Worm (Caenorhabditis elegans) whole organism, dauer: ENCODE measurements around the gene grsp-2.

ENCODE experiments used
- unc-62 ChIP-seq: sonication (generic microtip); optimal IDR thresholded peaks from 2 replicates; lab custom pipeline; 2017; ENCODE audit warnings: missing biosample characterization, missing genetic modification reagents, missing genetic modification characterization

The grsp-2 gene

DNA sequence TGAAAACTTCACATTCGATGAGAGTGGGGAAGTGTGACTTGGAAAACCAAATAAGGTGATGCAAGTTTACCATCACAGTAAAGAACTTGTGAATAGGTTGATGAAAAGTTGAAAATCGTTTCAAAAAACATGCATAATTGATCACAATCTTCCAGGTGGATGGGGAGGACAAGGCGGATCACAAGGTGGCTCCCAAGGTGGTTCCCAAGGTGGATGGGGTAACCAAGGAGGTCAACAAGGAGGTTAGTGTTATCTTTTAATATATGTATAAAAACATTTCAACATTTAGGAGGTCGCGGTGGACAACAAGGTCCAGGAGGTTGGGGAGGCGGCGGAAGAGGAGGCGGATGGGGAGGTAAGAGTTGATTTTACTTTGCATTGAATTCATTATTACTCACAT, 1.5 kb downstream of the grsp-2 start, which contains the start of gene T28C6.10:
Gene T28C6.10, plus strand, starts transcription at position 301 of the 400 bp plus-strand sequence.
- no peak for TF ChIP-seq unc-62

DNA sequence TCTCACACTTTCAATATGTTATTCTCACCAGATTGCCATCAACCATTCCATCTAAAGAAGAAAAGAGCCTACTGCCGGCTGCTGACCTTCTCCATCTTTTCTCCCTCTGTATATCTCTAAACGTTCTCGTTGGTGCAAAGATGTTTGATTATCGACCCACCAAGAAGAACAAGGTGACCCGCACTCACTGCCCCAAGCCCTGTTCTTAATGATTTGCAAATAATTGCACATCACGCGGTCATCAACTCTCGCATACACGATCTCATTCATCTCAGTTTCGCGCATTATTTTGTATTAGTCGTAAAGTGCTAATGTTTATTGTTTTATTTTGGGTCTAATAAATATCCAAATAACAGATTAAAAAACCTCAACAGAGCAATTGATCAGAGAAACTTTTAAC, 3.3 kb downstream of the grsp-2 start:
- no peak for TF ChIP-seq unc-62

DNA sequence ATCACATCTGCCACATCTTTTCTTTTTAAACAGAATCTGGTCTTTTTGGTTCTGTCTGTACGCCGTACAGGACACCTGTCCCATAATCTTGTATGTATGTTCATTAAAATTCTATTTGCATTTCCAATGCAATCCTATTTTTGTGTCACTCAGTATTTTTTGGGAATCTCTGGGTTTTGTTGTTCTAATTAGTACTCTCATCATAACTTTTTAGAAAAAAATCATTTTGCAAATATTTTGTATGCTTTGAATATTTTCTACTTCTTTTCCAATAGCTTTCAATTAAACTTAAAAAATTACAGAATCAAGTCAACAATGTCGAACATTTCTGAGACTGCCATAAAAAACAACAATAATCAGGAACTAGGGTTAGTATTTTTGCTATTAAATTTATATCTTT, 3.9 kb downstream of the grsp-2 start, which contains the start of gene T28C6.3:
Gene T28C6.3, plus strand, starts transcription at position 301 of the 400 bp plus-strand sequence.
- TF ChIP-seq unc-62: no peak

DNA sequence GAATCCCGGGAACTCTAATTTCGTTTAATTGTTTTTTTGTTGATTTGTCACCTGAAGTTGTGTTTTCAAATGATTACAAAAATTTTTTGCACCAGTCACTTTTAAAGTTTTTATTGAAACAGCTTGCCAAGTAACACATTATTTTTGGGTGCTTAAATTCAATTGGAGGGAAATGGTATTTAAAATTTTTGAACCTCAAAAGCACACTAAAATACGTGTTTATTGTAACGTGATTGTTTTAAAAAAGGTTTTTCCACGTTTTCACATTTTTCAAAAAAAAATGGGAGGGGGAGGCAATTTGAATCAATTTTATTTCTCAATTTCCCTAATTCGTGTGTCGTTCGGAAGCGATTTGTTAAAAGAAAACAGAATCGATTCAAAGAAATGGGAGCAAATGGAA, 5.0 kb downstream of the grsp-2 start, which contains the start of gene T28C6.5:
Gene T28C6.5, plus strand, starts transcription at position 301 of the 400 bp plus-strand sequence.
- TF ChIP-seq unc-62: no peak

DNA sequence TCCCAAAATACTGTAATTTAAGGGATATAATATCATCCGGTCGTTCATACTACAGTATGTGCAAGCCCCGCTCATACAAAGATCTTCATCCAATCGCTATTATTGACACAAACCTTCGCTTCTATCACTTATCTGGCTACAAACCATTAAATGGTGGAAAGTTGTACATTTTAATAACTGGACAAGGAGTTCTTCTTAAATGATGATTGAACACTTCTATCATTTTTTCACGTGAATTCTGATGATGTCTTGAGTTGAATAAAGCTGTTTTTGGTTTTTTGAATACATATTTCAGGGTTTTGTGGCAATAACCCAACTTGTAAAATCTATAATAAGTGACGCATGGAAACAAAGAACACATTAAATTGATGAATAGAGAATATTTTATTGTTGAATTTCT, 6.5 kb downstream of the grsp-2 start:
- no peak for TF ChIP-seq unc-62

DNA sequence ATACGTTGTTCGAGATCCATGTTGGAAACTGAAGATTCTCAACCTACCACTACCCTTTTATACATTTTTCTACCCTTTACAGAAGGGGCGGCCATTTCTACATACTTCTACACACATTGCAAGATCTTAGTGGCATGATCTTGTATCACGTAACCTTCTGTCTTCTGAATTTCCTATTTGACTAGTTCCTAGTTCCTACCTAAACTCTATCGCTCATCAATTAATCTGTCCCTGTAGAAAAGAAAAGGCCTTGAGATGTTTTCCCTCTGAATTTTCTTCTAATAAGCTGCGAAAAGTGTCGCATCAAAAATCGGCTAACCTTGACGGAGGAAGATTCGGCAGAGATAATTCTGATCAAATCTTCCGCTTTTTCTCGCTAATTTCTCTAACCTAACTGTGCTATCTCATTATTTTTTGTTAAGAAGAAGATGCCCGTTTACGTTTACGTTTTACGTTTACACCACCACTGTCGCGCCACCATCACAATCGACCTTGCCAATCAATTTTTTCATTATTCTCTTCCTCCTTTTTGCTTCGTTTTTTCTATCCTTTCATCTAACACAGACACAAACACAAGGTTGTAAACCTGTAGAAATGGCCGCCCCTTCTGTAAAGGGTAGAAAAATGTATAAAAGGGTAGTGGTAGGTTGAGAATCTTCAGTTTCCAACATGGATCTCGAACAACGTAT, 8.2 kb downstream of the grsp-2 start, which contains the start of the genes col-117 and col-3:
Gene col-117, minus strand, starts transcription at position 51 of the 689 bp plus-strand sequence.
Gene col-3, plus strand, starts transcription at position 639 of the 689 bp plus-strand sequence.
- no peak for TF ChIP-seq unc-62

DNA sequence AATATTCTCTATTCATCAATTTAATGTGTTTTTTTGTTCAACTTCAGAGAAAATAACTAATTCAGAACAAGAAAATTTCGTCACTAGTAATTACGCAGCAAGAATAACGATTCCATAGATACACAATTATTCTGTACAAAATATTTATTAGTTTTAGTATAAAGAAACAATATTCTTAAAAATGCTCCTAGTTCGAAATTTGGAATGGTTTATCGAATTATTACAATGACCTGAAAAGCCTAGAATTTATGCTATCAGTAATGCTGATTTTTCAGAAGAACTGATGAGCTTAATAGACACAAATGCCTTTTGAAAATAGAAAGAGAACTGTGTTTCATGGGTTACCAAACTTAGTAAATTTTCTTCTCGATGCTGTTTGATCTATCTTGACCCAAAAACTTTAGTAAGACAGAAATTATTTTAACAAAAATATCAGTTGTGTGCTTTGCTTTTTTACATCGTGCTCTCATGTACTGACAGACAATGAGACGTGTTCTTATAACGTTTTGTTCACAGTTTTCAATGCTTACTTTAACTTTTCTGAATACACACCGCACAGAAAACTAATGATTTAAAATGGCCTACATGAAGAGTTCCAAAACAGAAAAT, 10.0 kb downstream of the grsp-2 start:
- no peak for TF ChIP-seq unc-62

DNA sequence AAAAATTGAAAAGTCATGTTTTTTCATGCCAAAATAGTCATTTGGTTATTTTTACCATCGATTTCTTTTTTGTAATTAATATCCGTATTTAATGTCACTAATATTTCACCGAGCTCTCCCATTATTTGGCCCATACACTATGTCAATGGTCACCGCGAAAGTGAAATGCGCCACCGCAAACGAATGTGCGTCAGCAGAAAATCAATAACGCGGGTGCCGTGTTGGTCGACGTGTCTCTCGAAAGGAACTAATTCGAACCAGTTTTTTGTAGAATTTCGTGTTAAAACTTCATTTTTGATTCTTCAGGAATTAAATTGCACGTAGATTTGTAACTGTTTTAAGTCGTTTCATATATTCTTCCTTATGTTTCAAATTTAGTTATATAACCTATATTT, 10.5 kb downstream of the grsp-2 start:
- no peak for TF ChIP-seq unc-62

DNA sequence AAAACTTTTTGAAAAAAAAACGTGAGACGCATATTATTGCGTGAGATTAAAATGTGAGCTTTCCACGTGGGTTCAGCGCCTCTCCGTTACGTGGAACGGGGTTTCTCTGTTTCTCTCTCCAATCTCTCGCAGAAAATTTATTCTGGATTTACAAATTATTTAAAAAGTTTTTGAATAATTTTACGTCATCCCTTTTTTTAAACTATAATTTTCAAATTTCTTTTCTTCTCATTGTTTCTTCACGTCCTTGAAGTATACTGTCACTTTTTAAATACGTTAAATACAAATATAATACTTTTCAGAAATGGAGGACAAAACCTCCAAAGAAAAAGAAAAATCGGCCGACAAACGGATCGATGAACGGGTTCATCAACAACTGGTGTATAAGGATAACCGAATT, 11.4 kb downstream of the grsp-2 start, which contains the start of gene T28C6.7:
Gene T28C6.7, plus strand, starts transcription at position 301 of the 400 bp plus-strand sequence.
- no peak for TF ChIP-seq unc-62

DNA sequence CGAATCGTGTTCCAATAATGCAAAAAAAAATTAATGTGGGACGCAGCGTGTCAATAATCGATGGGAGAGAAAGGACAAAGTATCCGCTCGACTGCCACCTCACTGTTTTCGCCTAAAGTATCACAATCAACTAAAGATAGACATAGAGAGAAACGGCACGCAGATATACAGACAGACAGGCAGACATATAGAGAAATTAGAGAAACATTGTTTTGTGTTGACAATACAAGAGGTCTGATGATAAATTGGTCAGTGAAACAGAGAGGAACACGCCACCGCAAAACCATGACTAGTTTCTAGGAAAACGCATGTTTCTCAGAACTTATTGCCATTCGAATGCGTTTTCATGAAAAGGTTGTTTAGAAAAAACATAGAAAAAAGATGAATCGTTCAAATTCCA, 14.5 kb downstream of the grsp-2 start, which contains the start of gene T28C6.8:
Gene T28C6.8, minus strand, starts transcription at position 137 of the 400 bp plus-strand sequence.
- no peak for TF ChIP-seq unc-62

DNA sequence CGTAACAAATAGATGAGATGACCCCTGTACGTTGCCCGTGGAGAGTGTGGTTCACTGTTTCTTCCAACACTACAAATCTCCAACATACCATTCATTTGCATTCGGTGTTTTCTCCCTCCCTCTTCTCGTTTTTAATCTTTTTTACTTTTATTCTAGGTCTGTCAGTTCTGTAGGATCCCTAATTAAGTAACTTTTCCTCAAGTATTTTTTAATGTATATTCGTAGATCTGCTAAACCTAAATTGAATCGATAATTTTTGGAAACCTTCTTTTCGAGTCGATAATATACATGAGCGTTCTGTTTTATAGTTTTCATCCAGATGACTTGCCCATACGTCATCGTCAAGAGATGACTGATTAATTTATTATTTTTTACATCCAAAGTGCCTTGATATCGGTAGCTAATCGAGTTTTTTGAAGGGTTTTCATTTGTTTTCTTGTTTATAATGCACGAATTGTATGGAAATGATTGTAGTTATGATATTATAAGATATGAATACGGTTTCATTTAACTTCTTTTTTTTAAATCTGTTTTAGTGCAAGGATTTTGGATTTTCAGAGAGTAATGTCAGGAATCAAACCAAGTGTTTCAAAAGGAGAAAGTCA, 24.1 kb downstream of the grsp-2 start, which contains the start of the genes T28C6.11 and T11B7.1:
Gene T28C6.11, minus strand, starts transcription at position 101 of the 605 bp plus-strand sequence.
Gene T11B7.1, plus strand, starts transcription at position 555 of the 605 bp plus-strand sequence.
- no peak for TF ChIP-seq unc-62

DNA sequence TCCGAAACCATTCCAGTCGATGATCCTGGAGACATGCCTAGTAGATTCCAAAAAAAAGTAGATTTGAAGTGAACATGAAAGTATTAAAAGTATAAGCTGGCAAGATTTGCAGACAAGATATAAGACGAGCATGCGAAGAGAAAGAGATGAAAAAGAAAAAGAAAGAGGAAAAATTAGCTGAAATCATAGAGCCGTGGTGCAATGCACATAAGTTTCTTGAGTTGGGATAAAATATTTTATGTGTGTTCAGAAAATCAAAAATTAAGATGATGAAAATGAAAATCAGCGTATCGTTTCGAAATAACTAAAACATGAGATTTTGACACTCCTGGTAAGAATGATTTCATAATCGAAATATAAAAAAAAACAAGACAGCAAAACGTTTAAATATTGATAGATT, 28.3 kb downstream of the grsp-2 start, which contains the start of gene T11B7.2:
Gene T11B7.2, minus strand, starts transcription at position 101 of the 400 bp plus-strand sequence.
- no peak for TF ChIP-seq unc-62

DNA sequence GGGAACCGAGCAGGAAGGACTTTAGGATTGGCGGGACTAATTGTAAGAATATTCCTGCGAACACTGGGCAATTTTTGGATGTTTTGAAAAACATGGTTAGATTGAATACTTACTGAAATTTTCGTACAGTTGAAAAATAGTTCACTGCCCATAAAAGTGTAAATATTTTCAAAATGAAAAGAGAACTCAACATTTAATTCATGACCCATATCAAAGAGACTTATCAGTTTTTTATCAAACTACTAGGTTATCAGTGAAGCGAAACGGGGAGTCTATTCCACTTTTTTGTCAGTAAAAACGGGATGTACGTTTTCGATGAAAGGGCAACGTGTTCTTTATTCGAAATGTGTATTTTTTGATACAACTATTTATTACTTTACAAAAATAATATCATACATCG, 29.8 kb downstream of the grsp-2 start:
- no peak for TF ChIP-seq unc-62

DNA sequence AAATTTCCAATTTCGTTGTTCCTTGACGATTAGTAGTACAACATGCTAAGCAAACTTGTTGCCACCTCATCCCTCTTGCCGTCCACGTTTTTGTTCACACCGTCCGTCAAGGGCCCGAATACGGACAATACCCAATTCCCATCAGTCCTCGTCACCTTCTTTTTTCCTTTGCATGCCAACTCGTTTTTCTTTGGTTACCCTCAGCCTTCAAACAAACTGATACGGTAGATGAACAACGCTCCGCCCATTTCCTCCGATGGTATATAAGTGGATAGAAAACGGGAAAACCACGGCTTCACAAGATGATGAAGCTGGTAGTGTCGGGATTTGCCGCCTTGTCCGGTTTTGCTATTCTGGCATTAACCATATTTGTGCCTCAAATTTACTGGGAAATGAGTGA, 31.8 kb downstream of the grsp-2 start, which contains the start of gene col-118:
Gene col-118, plus strand, starts transcription at position 301 of the 400 bp plus-strand sequence.
- no peak for TF ChIP-seq unc-62

DNA sequence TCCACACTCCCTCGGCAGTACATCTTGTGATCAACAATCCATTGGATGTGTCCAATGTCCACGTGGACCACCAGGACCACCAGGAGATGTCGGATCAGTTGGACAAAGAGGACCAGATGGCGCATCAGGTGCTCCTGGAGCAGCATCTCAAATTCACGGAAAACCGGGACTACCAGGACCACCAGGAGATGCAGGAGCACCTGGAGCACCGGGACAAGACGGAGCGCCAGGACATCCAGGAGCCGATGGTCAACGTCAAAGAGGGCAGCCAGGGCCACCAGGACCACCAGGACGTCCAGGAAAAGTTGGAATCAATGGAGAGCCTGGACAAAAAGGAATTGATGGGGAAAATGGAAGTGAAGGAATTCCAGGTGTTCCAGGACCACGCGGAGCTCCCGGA, 32.9 kb downstream of the grsp-2 start:
- no peak for TF ChIP-seq unc-62

DNA sequence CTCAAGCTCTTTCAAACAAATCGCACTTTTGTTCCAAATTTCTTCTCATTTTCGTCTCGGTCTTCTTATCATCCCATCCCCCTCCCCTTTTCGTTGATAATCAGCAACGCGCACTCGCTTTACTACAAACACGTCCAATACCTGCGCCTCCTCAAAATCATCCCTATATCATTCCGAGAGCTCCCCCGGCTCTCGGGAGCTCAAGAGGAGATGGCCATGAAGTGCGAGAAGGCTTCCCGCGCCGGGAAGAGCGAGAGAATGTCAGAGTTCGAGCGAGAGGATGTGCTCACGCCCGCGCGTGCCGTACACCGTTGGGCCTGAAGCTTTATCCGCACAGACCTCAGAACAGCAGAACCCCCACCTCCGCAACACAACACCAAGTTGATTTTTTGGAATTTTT, 34.7 kb downstream of the grsp-2 start:
- no peak for TF ChIP-seq unc-62

DNA sequence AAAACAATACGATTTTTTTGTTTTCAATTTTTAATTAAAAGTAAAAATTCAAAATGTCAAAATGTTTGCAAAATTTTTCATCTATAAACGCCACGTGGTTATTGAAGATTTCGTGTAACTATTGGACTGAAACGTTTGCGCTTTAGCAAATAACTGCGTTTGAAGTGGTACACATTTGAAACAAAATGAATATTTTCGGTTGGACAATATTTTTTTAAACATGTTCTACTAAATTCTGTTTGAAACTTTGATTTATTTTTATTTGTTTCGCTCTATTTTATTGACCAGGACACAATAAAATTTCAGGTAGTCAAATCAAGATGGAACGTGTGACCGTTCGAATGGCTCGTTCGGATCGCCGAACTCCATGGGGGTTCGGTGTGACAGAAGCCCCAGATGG, 36.1 kb downstream of the grsp-2 start, which contains the start of gene alp-1:
Gene alp-1, plus strand, starts transcription at position 301 of the 400 bp plus-strand sequence.
- no peak for TF ChIP-seq unc-62
